Fruit fly (Drosophila melanogaster) whole organism, embryonic: ENCODE data around the gene Hasp.
A peak's percentile ranks its signal among the peaks of the same experiment; 100 is the strongest.

Experiments
- BtbVII ChIP-seq: fragments of 200-800 bp; sonication (Bioruptor generic); optimal IDR thresholded peaks from 3 replicates; lab custom pipeline; 2017; ENCODE audit warnings: missing biosample characterization, mild to moderate bottlenecking, missing genetic modification characterization
- CG11398 ChIP-seq: fragments of 200-800 bp; sonication (Bioruptor generic); optimal IDR thresholded peaks from 2 replicates; lab custom pipeline; 2016; ENCODE audit warnings: missing biosample characterization, missing genetic modification characterization
- CG11560 ChIP-seq: fragments of 200-800 bp; sonication (Bioruptor generic); IDR thresholded peaks from 3 replicates; pipeline ENCODE4 v1.3.6; 2022; ENCODE audit warnings: missing biosample characterization, missing genetic modification characterization
- CG13894 ChIP-seq: fragments of 200-800 bp; sonication (Bioruptor generic); optimal IDR thresholded peaks from 3 replicates; lab custom pipeline; 2018; ENCODE audit warnings: missing biosample characterization, mild to moderate bottlenecking, missing genetic modification characterization, moderate library complexity
- CG14014 ChIP-seq: fragments of 200-800 bp; sonication (Bioruptor generic); IDR thresholded peaks from 2 replicates; pipeline ENCODE4 v1.3.6; 2022; ENCODE audit warnings: missing biosample characterization, missing genetic modification characterization
- CG15011 ChIP-seq: fragments of 200-800 bp; sonication (Bioruptor generic); optimal IDR thresholded peaks from 3 replicates; lab custom pipeline; 2018; ENCODE audit warnings: missing biosample characterization, mild to moderate bottlenecking, missing genetic modification characterization
- CG17385 ChIP-seq: fragments of 200-800 bp; sonication (Bioruptor generic); optimal IDR thresholded peaks from 3 replicates; lab custom pipeline; 2018; ENCODE audit warnings: missing biosample characterization, mild to moderate bottlenecking, missing genetic modification characterization
- CG17802 ChIP-seq: fragments of 200-800 bp; sonication (Bioruptor generic); optimal IDR thresholded peaks from 2 replicates; lab custom pipeline; 2018; ENCODE audit warnings: missing biosample characterization, mild to moderate bottlenecking, missing genetic modification characterization, moderate library complexity
- CG18764 ChIP-seq: fragments of 200-800 bp; sonication (Bioruptor generic); optimal IDR thresholded peaks from 3 replicates; lab custom pipeline; 2016; ENCODE audit warnings: missing biosample characterization, missing genetic modification characterization
- CG2120 ChIP-seq: fragments of 200-800 bp; sonication (Bioruptor generic); optimal IDR thresholded peaks from 3 replicates; lab custom pipeline; 2016; ENCODE audit warnings: missing biosample characterization, missing genetic modification characterization
- CG2129 ChIP-seq: fragments of 200-800 bp; sonication (Bioruptor generic); IDR thresholded peaks from 2 replicates; pipeline ENCODE4 v1.3.6; 2022; ENCODE audit warnings: missing biosample characterization, missing genetic modification characterization; ENCODE audit not compliant: partially characterized antibody
- CG2889 ChIP-seq: fragments of 200-800 bp; sonication (Bioruptor generic); IDR thresholded peaks from 3 replicates; pipeline ENCODE4 v1.3.6; 2022; ENCODE audit warnings: missing biosample characterization, missing genetic modification characterization
- CG31365 ChIP-seq: fragments of 200-800 bp; sonication (Bioruptor generic); optimal IDR thresholded peaks from 2 replicates; lab custom pipeline; 2018; ENCODE audit warnings: missing biosample characterization, mild to moderate bottlenecking, missing genetic modification characterization
- CG3281 ChIP-seq: fragments of 200-800 bp; sonication (Bioruptor generic); optimal IDR thresholded peaks from 3 replicates; lab custom pipeline; 2017; ENCODE audit warnings: missing biosample characterization, mild to moderate bottlenecking, missing genetic modification characterization
- CG4424 ChIP-seq: fragments of 200-800 bp; sonication (Bioruptor generic); optimal IDR thresholded peaks from 3 replicates; lab custom pipeline; 2016; ENCODE audit warnings: missing biosample characterization, missing genetic modification characterization
- CG4820 ChIP-seq: fragments of 200-800 bp; sonication (Bioruptor generic); optimal IDR thresholded peaks from 3 replicates; lab custom pipeline; 2016; ENCODE audit warnings: missing biosample characterization, missing genetic modification characterization
- CG7987 ChIP-seq: fragments of 200-800 bp; sonication (Bioruptor generic); optimal IDR thresholded peaks from 2 replicates; lab custom pipeline; 2018; ENCODE audit warnings: missing biosample characterization, mild to moderate bottlenecking, missing genetic modification characterization, moderate library complexity
- CG8089 ChIP-seq: fragments of 200-800 bp; sonication (Bioruptor generic); optimal IDR thresholded peaks from 3 replicates; lab custom pipeline; 2016; ENCODE audit warnings: missing biosample characterization, missing genetic modification characterization
- CG8765 ChIP-seq: fragments of 200-800 bp; sonication (Bioruptor generic); IDR thresholded peaks from 2 replicates; pipeline ENCODE4 v1.3.6; 2022; ENCODE audit warnings: missing biosample characterization, missing genetic modification characterization
- CG9932 ChIP-seq: fragments of 200-800 bp; sonication (Bioruptor generic); IDR thresholded peaks from 2 replicates; pipeline ENCODE4 v1.3.6; 2022; ENCODE audit warnings: missing biosample characterization, missing genetic modification characterization
- Deaf1 ChIP-seq: fragments of 200-800 bp; optimal IDR thresholded peaks from 3 replicates; lab custom pipeline; 2019; ENCODE audit warnings: missing biosample characterization, mild to moderate bottlenecking, missing genetic modification characterization, moderate library complexity
- Doc2 ChIP-seq: fragments of 200-800 bp; sonication (Bioruptor generic); IDR thresholded peaks from 2 replicates; pipeline ENCODE4 v1.3.6; 2022; ENCODE audit warnings: missing biosample characterization, missing genetic modification characterization
- Doc3 ChIP-seq: fragments of 200-800 bp; sonication (Bioruptor generic); IDR thresholded peaks from 3 replicates; pipeline ENCODE4 v1.3.6; 2022; ENCODE audit warnings: missing biosample characterization, missing genetic modification characterization; ENCODE audit not compliant: partially characterized antibody
- HLHmδ ChIP-seq: fragments of 200-800 bp; sonication (Bioruptor generic); optimal IDR thresholded peaks from 2 replicates; lab custom pipeline; 2018; ENCODE audit warnings: missing biosample characterization, mild to moderate bottlenecking, missing genetic modification characterization, moderate library complexity
- Hey ChIP-seq: fragments of 200-800 bp; sonication (Bioruptor generic); optimal IDR thresholded peaks from 3 replicates; lab custom pipeline; 2018; ENCODE audit warnings: missing biosample characterization, mild to moderate bottlenecking, missing genetic modification characterization
- Hr39 ChIP-seq: fragments of >200 bp; optimal IDR thresholded peaks from 2 replicates; lab custom pipeline; 2017
- Hr51 ChIP-seq, 2 experiments: fragments of 200-800 bp; sonication (Bioruptor generic); optimal IDR thresholded peaks; 2 replicates in 1 of 2; 3 replicates in 1 of 2; lab custom pipeline; 2016 to 2018; ENCODE audit warnings: missing biosample characterization in 2 of 2, missing genetic modification characterization in 2 of 2, mild to moderate bottlenecking in 1 of 2, moderate library complexity in 1 of 2
- Lim3 ChIP-seq: fragments of 200-800 bp; sonication (Bioruptor generic); IDR thresholded peaks from 2 replicates; pipeline ENCODE4 v1.3.6; 2022; ENCODE audit warnings: missing biosample characterization, missing genetic modification characterization
- MESR4 ChIP-seq: fragments of 200-800 bp; sonication (Bioruptor generic); optimal IDR thresholded peaks from 2 replicates; lab custom pipeline; 2018; ENCODE audit warnings: missing biosample characterization, mild to moderate bottlenecking, missing genetic modification characterization, moderate library complexity
- Mes4 ChIP-seq: fragments of 200-800 bp; sonication (Bioruptor generic); optimal IDR thresholded peaks from 2 replicates; lab custom pipeline; 2016; ENCODE audit warnings: missing biosample characterization, missing genetic modification characterization
- Mrtf ChIP-seq: fragments of 200-800 bp; sonication (Bioruptor generic); IDR thresholded peaks from 3 replicates; pipeline ENCODE4 v1.3.6; 2022; ENCODE audit warnings: missing biosample characterization, missing genetic modification characterization
- Ptx1 ChIP-seq: fragments of 200-800 bp; sonication (Bioruptor generic); IDR thresholded peaks from 2 replicates; pipeline ENCODE4 v1.3.6; 2022; ENCODE audit warnings: missing biosample characterization, missing genetic modification characterization
- Sox100B ChIP-seq: fragments of 200-800 bp; sonication (Bioruptor generic); optimal IDR thresholded peaks from 3 replicates; lab custom pipeline; 2018; ENCODE audit warnings: missing biosample characterization, mild to moderate bottlenecking, missing genetic modification characterization
- Stat92E ChIP-seq, 3 experiments: fragments of >200 bp in 2 of 3; fragments of 200-800 bp in 1 of 3; sonication (Bioruptor generic) in 1 of 3; optimal IDR thresholded peaks; 2 replicates each; lab custom pipeline; 2017 to 2019; ENCODE audit warnings: missing biosample characterization in 3 of 3, missing genetic modification characterization in 3 of 3, mild to moderate bottlenecking in 1 of 3, moderate library complexity in 1 of 3
- Tbp ChIP-seq: fragments of >200 bp; optimal IDR thresholded peaks from 2 replicates; lab custom pipeline; 2018; ENCODE audit warnings: missing biosample characterization, missing genetic modification characterization
- ac ChIP-seq: fragments of 200-800 bp; sonication (Bioruptor generic); optimal IDR thresholded peaks from 3 replicates; lab custom pipeline; 2017; ENCODE audit warnings: missing biosample characterization, mild to moderate bottlenecking, missing genetic modification characterization
- ase ChIP-seq: fragments of 200-800 bp; sonication (Bioruptor generic); IDR thresholded peaks from 3 replicates; pipeline ENCODE4 v1.3.6; 2022; ENCODE audit warnings: missing biosample characterization, missing genetic modification characterization
- bowl ChIP-seq: fragments of 200-800 bp; sonication (Bioruptor generic); IDR thresholded peaks from 2 replicates; pipeline ENCODE4 v1.3.6; 2022; ENCODE audit warnings: missing biosample characterization, missing genetic modification characterization
- emc ChIP-seq: fragments of 200-800 bp; sonication (Bioruptor generic); optimal IDR thresholded peaks from 2 replicates; lab custom pipeline; 2016; ENCODE audit warnings: missing biosample characterization, missing genetic modification characterization
- fu2 ChIP-seq: fragments of 200-800 bp; sonication (Bioruptor generic); optimal IDR thresholded peaks from 2 replicates; lab custom pipeline; 2016; ENCODE audit warnings: missing biosample characterization, missing genetic modification characterization
- ham ChIP-seq: fragments of 200-800 bp; sonication (Bioruptor generic); IDR thresholded peaks from 2 replicates; pipeline ENCODE4 v1.3.6; 2022; ENCODE audit warnings: missing biosample characterization, missing genetic modification characterization
- kni ChIP-seq: fragments of 200-800 bp; sonication (Bioruptor generic); optimal IDR thresholded peaks from 3 replicates; lab custom pipeline; 2017; ENCODE audit warnings: mild to moderate bottlenecking, missing biosample characterization, missing genetic modification reagents, missing genetic modification characterization
- oc ChIP-seq: fragments of 200-800 bp; sonication (Bioruptor generic); optimal IDR thresholded peaks from 2 replicates; lab custom pipeline; 2018; ENCODE audit warnings: missing biosample characterization, mild to moderate bottlenecking, missing genetic modification characterization, moderate library complexity
- otp ChIP-seq: fragments of 200-800 bp; sonication (Bioruptor generic); IDR thresholded peaks from 3 replicates; pipeline ENCODE4, ENCODE4 v1.3.6; 2022; ENCODE audit warnings: missing biosample characterization, missing genetic modification characterization
- ranshi ChIP-seq: fragments of 200-800 bp; sonication (Bioruptor generic); IDR thresholded peaks from 2 replicates; pipeline ENCODE4 v1.3.6; 2022; ENCODE audit warnings: missing biosample characterization, missing genetic modification characterization
- row ChIP-seq: fragments of 200-800 bp; sonication (Bioruptor generic); IDR thresholded peaks from 3 replicates; pipeline ENCODE4 v1.3.6; 2022; ENCODE audit warnings: missing biosample characterization, missing genetic modification characterization
- sim ChIP-seq: fragments of 200-800 bp; sonication (Bioruptor generic); IDR thresholded peaks from 2 replicates; pipeline ENCODE4 v1.3.6; 2022; ENCODE audit warnings: missing biosample characterization, missing genetic modification characterization
- sqz ChIP-seq: fragments of 200-800 bp; sonication (Bioruptor generic); optimal IDR thresholded peaks from 3 replicates; lab custom pipeline; 2018; ENCODE audit warnings: missing biosample characterization, mild to moderate bottlenecking, missing genetic modification characterization
- sug ChIP-seq: fragments of 200-800 bp; optimal IDR thresholded peaks from 2 replicates; lab custom pipeline; 2019; ENCODE audit warnings: missing biosample characterization, mild to moderate bottlenecking, missing genetic modification characterization, moderate library complexity
- wor ChIP-seq: fragments of 200-800 bp; sonication (Bioruptor generic); IDR thresholded peaks from 2 replicates; pipeline ENCODE4 v1.3.6; 2022; ENCODE audit warnings: missing biosample characterization, missing genetic modification characterization
- zen2 ChIP-seq: fragments of 200-800 bp; sonication (Bioruptor generic); IDR thresholded peaks from 3 replicates; pipeline ENCODE4 v1.3.6; 2022; ENCODE audit warnings: missing biosample characterization, missing genetic modification characterization; ENCODE audit not compliant: partially characterized antibody

Hasp gene

DNA sequence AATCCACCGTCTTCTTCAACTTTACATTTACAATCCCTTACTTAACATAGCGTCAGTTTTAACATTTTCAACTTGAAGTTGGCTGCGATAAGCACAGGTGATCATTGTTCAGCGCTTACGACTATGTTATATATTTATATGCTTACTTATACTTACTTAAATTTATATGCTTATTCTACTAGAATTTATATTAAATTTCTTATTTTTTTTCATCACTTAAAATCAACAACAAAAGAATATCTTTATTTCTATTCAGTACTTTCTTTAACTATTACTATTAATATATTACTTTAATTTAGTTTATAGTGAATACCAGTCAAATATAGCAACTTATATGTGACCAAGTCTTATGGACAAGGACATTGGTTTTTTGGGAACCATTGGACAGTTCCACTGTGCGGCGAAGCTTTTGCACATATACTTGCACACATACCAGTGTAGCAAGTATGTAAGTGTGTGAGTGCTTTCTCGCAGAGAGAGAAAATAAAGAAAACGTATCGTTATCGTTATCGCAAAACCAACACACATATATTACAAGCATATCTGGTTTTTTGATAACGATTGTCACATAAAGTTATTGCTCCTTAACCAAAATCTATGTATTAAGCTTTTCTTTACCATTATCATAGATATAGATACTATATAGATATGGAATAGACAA lies at the start of gene Hasp (continued):
- TF ChIP-seq ase (peak; percentile 40; the same call in 1 of the 3 replicates), CG13894 (peak; percentile 23), wor (GFP tag; lab: Robert Waterston, UW) (no peak), CG4424 (GFP tag; lab: Kevin White, UChicago) (peak; percentile 46), CG17385 (GFP tag; lab: Kevin White, UChicago) (peak; percentile 29), oc (tag; lab: Kevin White, UChicago) (peak; percentile 41), CG8089 (GFP tag; lab: Kevin White, UChicago) (no peak), row (GFP tag; lab: Robert Waterston, UW) (peak; percentile 77), otp (GFP tag; lab: Robert Waterston, UW) (no peak), CG18764 (GFP tag; lab: Kevin White, UChicago) (no peak), Ptx1 (GFP tag; lab: Robert Waterston, UW) (peak; percentile 51), zen2 (GFP tag; lab: Robert Waterston, UW) (peak; percentile 91), Deaf1 (tag; lab: Kevin White, UChicago) (peak; percentile 47), Stat92E (GFP tag; optimal IDR thresholded peaks at IDR 0.05; lab: Kevin White, UChicago) (no peak), CG9932 (GFP tag; lab: Robert Waterston, UW) (peak; percentile 54), CG31365 (tag; lab: Kevin White, UChicago) (no peak), Sox100B (GFP tag; lab: Kevin White, UChicago) (no peak), Hr39 (lab: Kevin White, UChicago) (no peak), CG2120 (GFP tag; lab: Kevin White, UChicago) (peak; percentile 39), CG11560 (tag; lab: Robert Waterston, UW) (no peak), sim (GFP tag; lab: Robert Waterston, UW) (no peak; the same call in 1 of the 2 replicates), bowl (GFP tag; lab: Robert Waterston, UW) (no peak), Hey (tag; lab: Kevin White, UChicago) (no peak), CG14014 (GFP tag; lab: Robert Waterston, UW) (peak; percentile 63; the same call in 1 of the 2 replicates), Lim3 (GFP tag; lab: Robert Waterston, UW) (no peak), ham (GFP tag; lab: Robert Waterston, UW) (no peak), MESR4 (GFP tag; lab: Kevin White, UChicago) (no peak), Tbp (GFP tag; lab: Kevin White, UChicago) (no peak), sqz (GFP tag; lab: Kevin White, UChicago) (no peak), Hr51 (GFP tag; optimal IDR thresholded peaks at IDR 0.05; lab: Kevin White, UChicago) (peak in 1 of 2 experiments; percentile 70), CG4820 (GFP tag; lab: Kevin White, UChicago) (peak; percentile 58), CG3281 (GFP tag; lab: Kevin White, UChicago) (peak; percentile 64), CG7987 (GFP tag; lab: Kevin White, UChicago) (no peak), kni (GFP tag; lab: Kevin White, UChicago) (no peak), CG17802 (tag; lab: Kevin White, UChicago) (no peak), BtbVII (GFP tag; lab: Kevin White, UChicago) (no peak), sug (tag; lab: Kevin White, UChicago) (peak; percentile 42), CG2129 (no peak), CG15011 (GFP tag; lab: Kevin White, UChicago) (no peak), Doc2 (GFP tag; lab: Robert Waterston, UW) (no peak), HLHmδ (no peak), fu2 (GFP tag; lab: Kevin White, UChicago) (no peak), Doc3 (peak; percentile 50; the same call in 2 of the 3 replicates), Mrtf (GFP tag; lab: Robert Waterston, UW) (no peak), ac (GFP tag; lab: Kevin White, UChicago) (no peak), emc (GFP tag; lab: Kevin White, UChicago) (no peak), CG8765 (no peak), ranshi (GFP tag; lab: Robert Waterston, UW) (peak; percentile 33; the same call in 1 of the 2 replicates), Mes4 (GFP tag; lab: Kevin White, UChicago) (no peak), CG2889 (GFP tag; lab: Robert Waterston, UW) (no peak), CG11398 (GFP tag; lab: Kevin White, UChicago) (no peak)
